Fruit fly (Drosophila melanogaster) Kc167 (cell line): Measurements from ENCODE around the gene Papss.

Source experiments
- Myc ChIP-seq: fragments of >200 bp; optimal IDR thresholded peaks from 2 replicates; lab custom pipeline; 2017; ENCODE audit warnings: missing external identifiers
- Sin3A ChIP-seq: fragments of >200 bp; optimal IDR thresholded peaks from 2 replicates; lab custom pipeline; 2018; ENCODE audit warnings: missing external identifiers
- h ChIP-seq: fragments of >200 bp; optimal IDR thresholded peaks from 3 replicates; lab custom pipeline; 2018; ENCODE audit warnings: missing external identifiers
- insv ChIP-seq: fragments of >200 bp; optimal IDR thresholded peaks from 3 replicates; lab custom pipeline; 2018; ENCODE audit warnings: missing external identifiers
- psq ChIP-seq: fragments of >200 bp; optimal IDR thresholded peaks from 2 replicates; lab custom pipeline; 2017; ENCODE audit warnings: missing external identifiers
- ttk ChIP-seq: sonication (Bioruptor generic); optimal IDR thresholded peaks from 2 replicates; lab custom pipeline; 2017; ENCODE audit warnings: missing external identifiers

Papss gene

DNA sequence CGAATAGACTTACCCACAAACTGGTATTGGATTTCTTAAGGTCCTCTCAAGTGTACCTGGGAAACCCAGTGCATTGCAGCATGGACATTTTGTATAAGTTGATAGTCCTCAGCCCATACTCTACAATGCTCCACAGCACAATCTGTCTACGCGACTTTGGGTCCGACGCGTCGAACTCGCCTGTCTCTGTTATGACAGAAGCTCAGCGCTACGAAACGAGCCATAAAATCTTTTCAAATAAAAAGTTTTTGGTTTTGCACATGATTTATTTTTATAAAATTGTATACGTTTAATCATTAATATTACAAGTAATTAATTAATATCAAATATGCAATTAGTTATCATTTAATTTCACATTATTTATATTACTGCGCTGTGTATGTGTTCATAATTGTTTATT lies 22.1 kb downstream of the Papss start:
- TF ChIP-seq psq (lab: Kevin White, UChicago): no peak
- TF ChIP-seq ttk (lab: Kevin White, UChicago): no peak
- no peak for TF ChIP-seq insv (lab: Kevin White, UChicago)
- TF ChIP-seq h (lab: Kevin White, UChicago): no peak
- TF ChIP-seq Sin3A (lab: Kevin White, UChicago): no peak
- no peak for TF ChIP-seq Myc (lab: Kevin White, UChicago)

DNA sequence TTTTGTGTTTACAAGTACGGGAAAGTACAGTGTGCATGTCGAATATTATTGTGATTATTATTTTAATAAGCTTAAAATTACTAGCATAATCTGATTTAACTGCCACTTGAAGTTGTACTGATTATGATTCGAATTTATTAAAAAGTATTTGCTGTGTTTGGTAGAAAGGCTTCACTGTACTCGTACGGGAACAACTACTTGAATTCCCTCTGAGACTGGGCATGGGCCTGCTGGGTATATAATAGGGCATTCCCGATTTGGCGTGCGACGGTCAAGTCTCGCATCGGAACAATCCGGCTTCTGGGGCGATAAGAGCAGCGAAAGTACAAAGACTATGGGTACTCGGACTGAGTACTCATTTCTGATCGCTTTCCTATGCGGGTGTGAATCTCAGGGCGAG lies 24.6 kb downstream of the Papss start:
- TF ChIP-seq h (lab: Kevin White, UChicago) (no peak), psq (lab: Kevin White, UChicago) (no peak), Myc (lab: Kevin White, UChicago) (no peak), insv (lab: Kevin White, UChicago) (no peak), Sin3A (lab: Kevin White, UChicago) (no peak), ttk (lab: Kevin White, UChicago) (no peak)

DNA sequence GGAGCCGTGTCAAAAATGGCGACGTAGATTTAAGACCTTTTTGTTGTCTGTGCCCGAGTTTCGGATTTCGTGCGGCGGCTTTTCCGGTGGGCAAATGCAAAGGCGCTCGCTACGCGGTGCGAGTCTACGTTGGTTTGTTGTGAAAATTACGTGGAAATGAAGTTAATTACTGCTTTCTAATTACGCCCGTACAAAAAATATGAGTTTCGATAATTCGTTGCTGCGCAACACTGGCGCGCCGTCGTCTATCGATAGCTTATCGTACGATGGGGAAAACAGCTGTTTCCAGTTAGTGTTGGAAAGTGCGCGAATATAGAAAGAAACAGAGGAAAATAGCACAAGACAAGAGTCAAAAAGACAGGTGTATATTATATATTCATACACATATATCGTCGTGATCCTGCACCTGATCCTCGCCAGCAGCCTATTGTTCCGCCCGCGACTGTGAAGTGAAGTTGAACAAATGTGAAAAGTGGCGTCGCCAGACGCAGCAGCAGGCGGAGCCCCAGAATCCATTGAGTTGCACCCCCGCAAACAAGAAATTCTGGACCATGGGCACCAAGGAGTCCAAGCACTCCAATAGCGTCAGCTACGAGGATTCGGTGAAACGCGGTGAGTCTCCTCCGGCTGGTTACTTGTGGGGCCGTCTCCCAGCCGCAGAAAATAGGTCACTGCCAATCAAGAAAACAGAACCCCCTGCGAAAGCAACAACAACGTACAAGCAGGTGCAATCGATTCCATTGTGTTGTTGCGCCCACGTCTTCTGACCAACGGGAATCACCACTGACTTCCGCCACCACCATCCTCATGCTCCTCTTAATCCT lies 26.0 kb downstream of the Papss start, which contains the start of the genes Rab8 and Usp32:
Gene Rab8 (minus strand): TSS at position 236 of the 824 bp plus-strand sequence.
Gene Usp32 (plus strand): TSS at position 297 of the 824 bp plus-strand sequence.
- TF ChIP-seq Myc (lab: Kevin White, UChicago): no peak
- TF ChIP-seq psq (lab: Kevin White, UChicago): no peak
- TF ChIP-seq insv (lab: Kevin White, UChicago): no peak
- TF ChIP-seq ttk (lab: Kevin White, UChicago): no peak
- TF ChIP-seq Sin3A (lab: Kevin White, UChicago): no peak
- no peak for TF ChIP-seq h (lab: Kevin White, UChicago)

DNA sequence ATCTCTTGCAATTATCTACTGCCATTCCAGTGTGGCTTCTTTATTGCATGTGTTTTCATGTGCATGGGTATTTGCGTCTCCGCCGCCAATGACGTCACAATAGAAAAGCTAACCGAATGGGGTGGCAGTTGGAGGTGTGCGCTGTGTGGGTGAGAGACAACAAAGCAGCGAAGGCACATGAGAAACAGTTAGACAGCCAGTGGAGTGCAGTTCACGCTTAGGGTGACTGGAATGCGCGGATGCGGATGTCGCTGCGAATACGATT lies 26.5 kb downstream of the Papss start:
- TF ChIP-seq h (lab: Kevin White, UChicago): no peak
- TF ChIP-seq insv (lab: Kevin White, UChicago): no peak

DNA sequence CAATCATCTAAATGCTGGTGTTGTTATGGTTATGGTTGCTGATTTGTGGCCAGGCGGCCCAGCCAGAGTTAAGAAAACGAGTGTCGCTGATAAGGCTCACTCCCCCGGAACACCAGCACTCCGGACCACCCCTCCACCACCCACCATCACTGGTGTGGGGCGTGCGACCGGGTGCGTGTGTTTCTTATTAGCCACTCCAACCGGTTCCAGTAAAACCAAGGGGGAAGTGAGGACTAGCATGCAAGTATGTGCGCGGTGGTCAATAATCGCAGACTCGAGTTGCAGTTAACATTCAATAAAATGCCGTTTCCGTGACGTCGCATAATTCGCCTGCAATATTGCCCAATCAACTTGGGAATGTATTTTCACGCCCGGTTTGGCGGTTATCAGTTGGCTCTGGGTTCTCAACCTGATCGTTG lies 27.4 kb downstream of the Papss start:
- TF ChIP-seq Myc (lab: Kevin White, UChicago) (no peak), h (lab: Kevin White, UChicago) (no peak), Sin3A (lab: Kevin White, UChicago) (no peak), insv (lab: Kevin White, UChicago) (no peak), ttk (lab: Kevin White, UChicago) (no peak), psq (lab: Kevin White, UChicago) (no peak)

DNA sequence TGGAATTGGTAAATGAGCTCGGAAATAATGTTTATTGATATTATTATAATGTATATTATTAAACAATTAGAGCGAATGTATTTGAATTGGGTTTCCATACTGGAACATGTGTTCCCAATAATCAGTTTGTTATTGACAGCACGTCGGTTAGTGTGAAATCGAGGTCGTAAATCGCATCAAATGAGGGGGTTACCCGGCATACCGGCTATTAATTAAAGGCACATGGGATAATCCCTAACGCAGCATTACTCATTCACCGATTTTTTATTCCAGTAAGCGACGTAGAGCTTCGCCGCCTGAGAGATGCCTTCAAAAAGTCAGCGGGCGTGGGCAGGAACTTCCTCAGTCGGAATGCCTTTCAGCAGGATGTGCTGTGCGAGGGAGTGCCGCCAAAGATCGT lies 28.4 kb downstream of the Papss start:
- TF ChIP-seq insv (lab: Kevin White, UChicago) (no peak), Sin3A (lab: Kevin White, UChicago) (no peak)

DNA sequence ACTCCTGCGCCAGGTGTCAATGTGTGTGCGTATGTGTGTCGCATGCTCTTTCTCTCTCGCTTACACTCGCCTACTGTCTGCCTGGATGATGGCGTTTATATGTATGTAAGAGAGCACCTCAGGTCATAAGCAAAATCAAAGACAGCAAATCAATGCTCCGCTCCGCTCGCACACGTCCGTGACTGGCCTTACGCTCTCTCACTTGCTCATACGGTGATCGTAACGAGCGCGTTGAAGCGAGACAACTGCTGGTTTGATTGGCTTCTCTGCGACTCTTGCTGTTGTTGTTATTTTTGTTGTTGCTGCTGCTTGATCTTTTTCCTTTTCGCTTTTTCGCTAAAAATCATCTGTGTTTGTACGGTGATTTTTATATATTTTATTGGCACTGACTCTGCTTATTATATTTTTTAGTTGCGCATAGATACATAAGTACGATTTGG lies 50.5 kb downstream of the Papss start:
- TF ChIP-seq psq (lab: Kevin White, UChicago): no peak

DNA sequence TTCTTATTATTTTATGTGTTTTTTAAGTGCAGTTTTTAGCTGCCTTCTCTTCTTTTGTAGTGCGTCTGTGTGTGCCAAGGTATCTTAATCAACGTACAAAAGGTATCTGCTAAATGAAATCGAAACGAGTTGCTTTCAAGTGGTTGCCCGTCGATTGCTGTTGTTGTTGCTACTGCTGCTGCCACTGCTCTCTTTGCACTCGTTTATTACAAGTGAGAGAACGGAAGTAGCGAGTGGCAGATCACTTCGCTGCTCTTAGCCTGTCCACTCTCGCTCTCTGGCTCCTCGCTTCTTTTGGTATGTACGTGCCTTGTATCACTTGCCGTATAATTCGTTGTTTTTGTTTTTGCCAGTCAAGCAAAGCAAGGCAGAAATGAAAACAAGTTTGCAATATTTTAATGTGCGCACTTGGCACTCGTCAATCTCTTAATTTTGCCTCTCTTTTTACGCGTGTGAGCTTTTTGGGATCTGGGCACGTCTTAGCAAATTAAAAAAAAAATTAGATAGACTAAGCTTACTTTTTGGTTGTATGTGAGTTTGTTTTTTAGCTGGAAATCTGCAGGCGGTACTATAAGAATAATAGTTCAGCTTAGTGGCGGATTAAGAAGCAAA lies 51.3 kb downstream of the Papss start:
- TF ChIP-seq h (lab: Kevin White, UChicago) (no peak), Myc (lab: Kevin White, UChicago) (no peak), insv (lab: Kevin White, UChicago) (no peak), Sin3A (lab: Kevin White, UChicago) (no peak), ttk (lab: Kevin White, UChicago) (no peak)

DNA sequence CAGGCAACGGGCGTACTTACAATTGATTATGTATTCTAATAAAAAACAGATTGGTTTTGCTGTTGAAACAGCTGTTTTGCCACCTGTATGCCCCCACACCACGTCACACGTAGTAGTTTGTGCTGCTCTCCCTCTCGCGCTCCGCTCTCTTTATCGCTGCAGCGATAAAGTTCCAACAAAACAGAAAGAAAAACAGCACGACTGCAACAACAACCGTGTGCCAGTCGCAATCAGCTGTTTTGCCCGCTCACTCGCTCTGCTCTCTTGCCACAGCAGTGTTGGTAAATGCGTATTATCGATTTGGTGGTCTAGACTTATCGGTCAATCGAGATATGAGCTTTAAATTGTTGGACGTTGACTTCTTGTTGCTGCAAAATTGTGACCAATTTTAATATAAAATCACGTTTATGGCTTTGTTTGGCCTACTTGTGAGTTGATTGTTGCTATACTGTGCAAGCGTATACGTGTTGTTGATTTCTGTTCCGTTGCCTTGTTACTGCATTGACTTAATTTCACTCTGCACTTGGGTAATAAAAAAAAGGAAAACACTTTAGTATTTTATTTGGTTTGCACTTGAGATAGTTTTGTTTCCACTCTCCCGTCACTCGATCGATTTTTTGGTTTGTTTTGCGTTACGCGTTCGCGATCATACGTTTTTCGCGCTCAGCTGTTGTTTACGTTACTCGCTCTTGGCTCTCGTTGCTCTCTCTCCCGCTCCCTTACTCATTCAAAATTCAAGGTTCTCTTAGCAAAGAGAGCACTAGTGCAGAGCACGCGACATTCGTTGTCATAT lies 52.0 kb downstream of the Papss start:
- TF ChIP-seq ttk (lab: Kevin White, UChicago) (no peak), Sin3A (lab: Kevin White, UChicago) (no peak), Myc (lab: Kevin White, UChicago) (no peak), h (lab: Kevin White, UChicago) (no peak), psq (lab: Kevin White, UChicago) (no peak), insv (lab: Kevin White, UChicago) (no peak)

DNA sequence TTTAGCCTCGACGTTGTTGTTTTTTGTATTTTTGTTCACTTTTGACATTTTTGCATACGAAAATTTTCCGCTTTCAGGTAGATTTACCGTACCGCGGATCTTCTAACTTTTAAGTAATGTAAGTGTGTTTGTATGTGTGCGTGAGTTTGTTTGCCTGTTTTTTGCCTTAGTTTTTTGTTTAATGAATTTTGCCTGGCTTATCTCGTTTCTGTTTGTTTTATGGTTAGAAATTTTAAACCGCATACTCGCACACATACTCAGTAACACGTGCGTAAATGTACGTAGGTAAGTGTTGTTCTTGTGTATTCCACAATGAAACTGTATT lies 52.6 kb downstream of the Papss start:
- no peak for TF ChIP-seq psq (lab: Kevin White, UChicago)
- TF ChIP-seq h (lab: Kevin White, UChicago): no peak
- no peak for TF ChIP-seq ttk (lab: Kevin White, UChicago)
- TF ChIP-seq insv (lab: Kevin White, UChicago): no peak
- TF ChIP-seq Myc (lab: Kevin White, UChicago): no peak
- TF ChIP-seq Sin3A (lab: Kevin White, UChicago): no peak

DNA sequence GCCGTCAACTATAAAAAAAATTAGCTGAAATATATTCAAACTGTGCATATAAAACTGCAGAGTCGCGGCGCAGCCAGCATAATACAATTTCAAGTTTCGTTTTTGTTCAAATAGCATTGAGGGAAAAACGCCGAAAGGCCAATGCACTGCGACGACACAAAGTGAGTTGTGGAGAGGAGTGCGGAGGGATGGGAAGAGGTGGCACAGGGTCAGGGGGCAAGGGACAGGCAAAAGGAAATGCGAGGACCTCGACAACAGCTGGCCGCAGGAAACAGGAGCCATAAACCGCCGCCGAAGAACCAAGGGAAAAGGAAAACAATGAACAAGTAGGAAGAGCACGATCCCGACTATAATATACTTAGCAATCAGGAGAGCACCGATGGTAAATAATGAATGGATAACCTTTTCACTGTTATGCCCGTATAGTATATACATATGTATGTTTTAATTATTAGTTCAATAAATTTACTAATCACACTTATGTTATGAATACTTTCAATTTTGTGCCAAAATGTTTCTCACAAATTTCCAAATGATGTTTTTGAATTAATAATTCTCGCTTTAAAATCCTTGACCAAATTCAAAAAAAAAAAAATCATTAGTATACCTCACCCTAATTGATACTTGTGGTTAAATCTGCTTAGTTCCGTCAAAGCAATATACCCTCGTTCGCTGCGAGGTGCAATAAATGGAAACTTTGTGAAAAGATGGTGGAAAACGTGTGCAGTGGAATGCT lies 53.6 kb downstream of the Papss start:
- TF ChIP-seq psq (lab: Kevin White, UChicago) (no peak), Myc (lab: Kevin White, UChicago) (no peak), Sin3A (lab: Kevin White, UChicago) (no peak), ttk (lab: Kevin White, UChicago) (no peak), h (lab: Kevin White, UChicago) (no peak), insv (lab: Kevin White, UChicago) (no peak)
